Worm (Caenorhabditis elegans) whole organism, mixed stage, embryonic: ENCODE data around the gene C18D11.3.
A peak's percentile ranks its signal among the peaks of the same experiment; 100 is the strongest.

ENCODE experiments used
- bed-3 ChIP-seq: fragments of 200-800 bp; sonication (Bioruptor generic); optimal IDR thresholded peaks from 3 replicates; lab custom pipeline; 2018; ENCODE audit warnings: mild to moderate bottlenecking, missing genetic modification characterization, moderate library complexity, missing compliant biosample characterization
- ceh-39 ChIP-seq: fragments of 150-350 bp; optimal IDR thresholded peaks from 2 replicates; lab custom pipeline; 2014; ENCODE audit warnings: missing biosample characterization, missing genetic modification characterization
- ceh-43 ChIP-seq: fragments of 200-800 bp; sonication (Bioruptor generic); optimal IDR thresholded peaks from 2 replicates; lab custom pipeline; 2018; ENCODE audit warnings: mild to moderate bottlenecking, missing genetic modification characterization, moderate library complexity, missing compliant biosample characterization
- ceh-83 ChIP-seq: fragments of 200-800 bp; sonication (Bioruptor generic); optimal IDR thresholded peaks from 2 replicates; lab custom pipeline; 2018; ENCODE audit warnings: mild to moderate bottlenecking, missing genetic modification characterization, missing compliant biosample characterization
- ces-1 ChIP-seq: fragments of 150-350 bp; optimal IDR thresholded peaks from 2 replicates; lab custom pipeline; 2014; ENCODE audit warnings: missing biosample characterization, missing genetic modification reagents, missing genetic modification characterization
- drap-1 ChIP-seq: fragments of 200-800 bp; sonication (Bioruptor generic); optimal IDR thresholded peaks from 3 replicates; lab custom pipeline; 2018; ENCODE audit warnings: mild to moderate bottlenecking, missing genetic modification characterization, missing compliant biosample characterization
- elt-1 ChIP-seq: sonication (generic microtip); optimal IDR thresholded peaks from 2 replicates; lab custom pipeline; 2017; ENCODE audit warnings: missing genetic modification characterization, mild to moderate bottlenecking, missing compliant biosample characterization, antibody characterized with exemption, moderate library complexity, borderline replicate concordance; ENCODE audit not compliant: insufficient read depth
- elt-3 ChIP-seq: fragments of 150-350 bp; optimal IDR thresholded peaks from 2 replicates; lab custom pipeline; 2014; ENCODE audit warnings: missing biosample characterization, missing genetic modification characterization
- flh-1 ChIP-seq: fragments of 200-800 bp; sonication (Bioruptor generic); optimal IDR thresholded peaks from 2 replicates; lab custom pipeline; 2018; ENCODE audit warnings: mild to moderate bottlenecking, missing genetic modification characterization, moderate library complexity, missing compliant biosample characterization
- ham-2 ChIP-seq: fragments of 200-800 bp; sonication (Bioruptor generic); optimal IDR thresholded peaks from 2 replicates; lab custom pipeline; 2018; ENCODE audit warnings: mild to moderate bottlenecking, missing genetic modification characterization, missing compliant biosample characterization
- hlh-1 ChIP-seq: fragments of 150-350 bp; optimal IDR thresholded peaks from 2 replicates; lab custom pipeline; 2014; ENCODE audit warnings: missing biosample characterization, missing genetic modification reagents, missing genetic modification characterization
- lin-13 ChIP-seq: fragments of 150-350 bp; optimal IDR thresholded peaks from 2 replicates; lab custom pipeline; 2014; ENCODE audit warnings: missing biosample characterization, missing genetic modification characterization
- lsy-2 ChIP-seq: fragments of 150-350 bp; optimal IDR thresholded peaks from 2 replicates; lab custom pipeline; 2014; ENCODE audit warnings: missing biosample characterization, missing genetic modification characterization
- mab-5 ChIP-seq: fragments of 150-350 bp; optimal IDR thresholded peaks from 2 replicates; lab custom pipeline; 2014; ENCODE audit warnings: missing biosample characterization, missing genetic modification characterization
- nhr-2 ChIP-seq: fragments of 150-350 bp; optimal IDR thresholded peaks from 2 replicates; lab custom pipeline; 2014; ENCODE audit warnings: missing biosample characterization, missing genetic modification characterization
- nhr-76 ChIP-seq: sonication (generic microtip); optimal IDR thresholded peaks from 2 replicates; lab custom pipeline; 2017; ENCODE audit warnings: missing biosample characterization, missing genetic modification characterization
- pha-4 ChIP-seq: fragments of 150-350 bp; optimal IDR thresholded peaks from 2 replicates; lab custom pipeline; 2018; ENCODE audit warnings: missing biosample characterization, missing genetic modification reagents, missing genetic modification characterization
- sptf-1 ChIP-seq: sonication (generic microtip); optimal IDR thresholded peaks from 2 replicates; lab custom pipeline; 2017; ENCODE audit warnings: mild to moderate bottlenecking, missing genetic modification characterization, moderate library complexity, missing compliant biosample characterization
- unc-120 ChIP-seq: sonication (generic microtip); optimal IDR thresholded peaks from 2 replicates; lab custom pipeline; 2017; ENCODE audit warnings: missing genetic modification characterization, missing compliant biosample characterization; ENCODE audit not compliant: poor library complexity, severe bottlenecking
- unc-39 ChIP-seq: fragments of 150-350 bp; optimal IDR thresholded peaks from 2 replicates; lab custom pipeline; 2014; ENCODE audit warnings: missing biosample characterization, missing genetic modification characterization
- unc-62 ChIP-seq: fragments of 150-350 bp; optimal IDR thresholded peaks from 2 replicates; lab custom pipeline; 2014; ENCODE audit warnings: missing biosample characterization, missing genetic modification reagents, missing genetic modification characterization
- zip-8 ChIP-seq: fragments of 150-350 bp; optimal IDR thresholded peaks from 2 replicates; lab custom pipeline; 2014; ENCODE audit warnings: missing biosample characterization, missing genetic modification characterization
- ztf-11 ChIP-seq: fragments of 150-350 bp; optimal IDR thresholded peaks from 2 replicates; lab custom pipeline; 2014; ENCODE audit warnings: missing biosample characterization, missing genetic modification characterization

C18D11.3 gene

ce11 chrIII:11829062-11829461 is 5.8 kb downstream of the C18D11.3 start:
- TF ChIP-seq unc-62 (GFP tag; lab: Kevin White, UChicago) (no peak), drap-1 (no peak), zip-8 (no peak), ham-2 (GFP tag; lab: Kevin White, UChicago) (no peak), ceh-83 (GFP tag; lab: Kevin White, UChicago) (no peak), ceh-43 (no peak), bed-3 (GFP tag; lab: Kevin White, UChicago) (no peak), ztf-11 (no peak), mab-5 (no peak), lin-13 (tag; lab: Kevin White, UChicago) (no peak), nhr-76 (tag; lab: Kevin White, UChicago) (no peak), unc-120 (tag; lab: Kevin White, UChicago) (no peak), unc-39 (tag; lab: Kevin White, UChicago) (no peak), elt-3 (tag; lab: Kevin White, UChicago) (no peak)

- TF ChIP-seq ces-1 (GFP tag; lab: Kevin White, UChicago) (no peak), lsy-2 (no peak), flh-1 (GFP tag; lab: Kevin White, UChicago) (no peak)
Measured at ce11 chrIII:11829585-11830195, 6.4 kb downstream of the C18D11.3 start.

- no peak for TF ChIP-seq lin-13 (tag; lab: Kevin White, UChicago)
- peak; percentile 52 for TF ChIP-seq sptf-1 (tag; lab: Kevin White, UChicago)
- TF ChIP-seq, all 35 proteins: peak for 1
Measured at ce11 chrIII:11830522-11831489, 7.6 kb downstream of the C18D11.3 start.

ce11 chrIII:11833449-11833848 is 10.2 kb downstream of the C18D11.3 start:
- TF ChIP-seq zip-8, result no peak
- no peak for TF ChIP-seq lin-13 (tag; lab: Kevin White, UChicago)
- no peak for TF ChIP-seq unc-39 (tag; lab: Kevin White, UChicago)
- TF ChIP-seq pha-4 (tag; lab: Kevin White, UChicago), result no peak
- no peak for TF ChIP-seq hlh-1 (tag; lab: Kevin White, UChicago)
- TF ChIP-seq elt-1 (tag; lab: Kevin White, UChicago), result no peak
- no peak for TF ChIP-seq ceh-39 (tag; lab: Kevin White, UChicago)
- TF ChIP-seq nhr-2 (tag; lab: Kevin White, UChicago), result no peak
- no peak for TF ChIP-seq drap-1
- TF ChIP-seq ceh-83 (GFP tag; lab: Kevin White, UChicago), result no peak
- TF ChIP-seq bed-3 (GFP tag; lab: Kevin White, UChicago), result no peak

- TF ChIP-seq elt-1 (tag; lab: Kevin White, UChicago) (no peak), hlh-1 (tag; lab: Kevin White, UChicago) (peak; percentile 27), sptf-1 (tag; lab: Kevin White, UChicago) (peak; percentile 22)
Measured at ce11 chrIII:11834168-11834567, 10.9 kb downstream of the C18D11.3 start.

- TF ChIP-seq ceh-83 (GFP tag; lab: Kevin White, UChicago) (no peak), hlh-1 (tag; lab: Kevin White, UChicago) (peak; percentile 9)
Measured at ce11 chrIII:11834783-11835182, 11.5 kb downstream of the C18D11.3 start.

ce11 chrIII:11836054-11836453 is 12.8 kb downstream of the C18D11.3 start:
- TF ChIP-seq sptf-1 (tag; lab: Kevin White, UChicago) (no peak), zip-8 (peak; percentile 31)
